Fruit fly (Drosophila melanogaster) S2 (cell line): ENCODE results near the gene mRpL30.

Experiments
- CG8478 ChIP-seq: fragments of >200 bp; optimal IDR thresholded peaks from 2 replicates; lab custom pipeline; 2018
- CTCF ChIP-seq, 2 experiments: fragments of >200 bp; optimal IDR thresholded peaks; 2 replicates each; lab custom pipeline; 2018

mRpL30 gene

DNA sequence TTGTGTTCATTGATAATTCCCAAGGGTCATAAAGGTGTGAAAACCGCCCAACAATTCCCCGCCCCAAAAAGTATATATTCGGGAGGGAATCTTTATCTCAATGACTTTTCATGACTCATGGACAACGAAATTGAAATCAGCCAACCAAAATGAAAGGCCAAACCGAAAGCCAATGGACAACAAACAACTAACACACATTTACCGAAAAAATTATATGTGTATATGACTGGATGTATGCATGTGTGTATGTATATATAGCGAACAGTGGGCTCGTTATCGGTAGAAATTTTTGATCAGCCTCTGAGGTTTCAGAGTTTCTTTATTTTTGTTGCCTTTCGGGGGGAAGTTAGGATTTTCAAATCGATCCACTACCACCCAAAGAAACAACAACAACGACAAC, 28.8 kb upstream of the mRpL30 start:
- TF ChIP-seq CTCF (optimal IDR thresholded peaks at IDR 0.05; lab: Kevin White, UChicago) (no peak), CG8478 (no peak)

DNA sequence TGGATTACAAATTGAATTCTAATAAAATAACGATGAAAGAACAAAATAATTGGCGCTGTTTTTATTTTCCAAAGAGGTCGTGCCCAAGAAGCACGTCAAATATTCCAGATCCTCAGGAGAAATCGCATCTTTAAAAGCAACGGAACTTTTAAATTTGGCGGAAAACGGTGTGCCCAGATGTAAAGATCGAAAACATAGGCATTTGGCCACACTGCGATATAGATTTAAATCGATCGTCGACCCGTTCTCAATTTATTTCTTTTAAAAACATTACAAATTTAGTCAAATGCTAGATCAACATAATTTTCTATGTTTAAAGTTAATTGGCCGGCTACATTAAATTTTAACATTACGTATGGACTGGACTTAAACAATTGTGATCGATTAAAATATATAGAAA, 20.5 kb upstream of the mRpL30 start:
- TF ChIP-seq CG8478: no peak
- TF ChIP-seq CTCF (optimal IDR thresholded peaks at IDR 0.05; lab: Kevin White, UChicago): no peak

DNA sequence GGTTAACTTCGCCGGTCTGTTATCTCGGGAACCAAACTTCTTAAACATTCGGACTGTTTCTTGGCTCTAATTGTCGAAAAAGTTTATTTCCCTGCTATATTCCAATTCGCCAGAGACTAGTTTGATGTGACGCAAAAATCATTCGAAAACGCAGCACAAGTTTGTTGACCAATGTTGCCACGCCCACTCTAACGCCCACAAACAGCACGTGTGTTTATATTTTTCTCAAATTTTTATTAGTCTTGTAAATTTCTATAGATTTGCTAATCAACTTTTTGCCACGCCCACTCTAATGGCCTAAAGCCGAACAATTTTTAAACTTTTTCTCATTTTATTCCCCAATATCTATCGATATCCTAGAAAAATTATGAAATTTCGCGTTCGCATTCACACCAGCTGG, 16.8 kb upstream of the mRpL30 start, which contains the start of gene Alms1b:
TSS of gene Alms1b (minus strand) at position 101 of the 400 bp plus-strand sequence.
- TF ChIP-seq CG8478: no peak
- no peak for TF ChIP-seq CTCF (optimal IDR thresholded peaks at IDR 0.05; lab: Kevin White, UChicago)

DNA sequence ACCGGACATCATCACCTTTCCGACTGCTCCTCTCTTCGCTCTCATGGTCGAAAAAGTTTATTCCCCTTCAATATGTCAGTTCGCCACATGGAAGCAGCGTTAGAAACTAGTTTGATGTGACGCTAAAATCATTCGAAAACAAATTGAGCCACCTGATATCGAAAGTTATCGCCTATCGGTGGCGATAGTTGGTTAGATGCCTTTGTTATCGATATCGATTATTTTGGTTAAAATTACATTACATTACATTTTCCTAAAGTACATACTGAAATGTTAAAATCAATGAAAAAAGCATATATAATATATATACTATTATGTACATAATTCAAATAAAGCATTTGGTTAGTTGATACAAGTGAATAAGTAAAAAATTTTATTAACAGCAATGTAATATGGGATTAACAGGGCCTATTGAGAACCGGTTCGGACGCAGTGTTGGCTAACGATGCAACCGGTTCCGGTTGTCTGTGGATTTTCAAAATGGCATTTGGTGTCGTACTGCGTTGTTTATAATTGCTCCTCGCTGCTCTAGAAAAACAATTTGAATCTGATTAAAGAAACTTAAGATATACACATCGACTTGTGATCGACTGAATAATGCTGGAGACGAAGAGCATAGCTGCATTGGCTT, 11.7 kb upstream of the mRpL30 start, which contains the start of the genes Alms1a and pon:
TSS of gene Alms1a (minus strand) at position 149 of the 631 bp plus-strand sequence.
TSS of gene pon (plus strand) at position 463 of the 631 bp plus-strand sequence.
- TF ChIP-seq CG8478 (no peak), CTCF (optimal IDR thresholded peaks at IDR 0.05; lab: Kevin White, UChicago) (no peak)

DNA sequence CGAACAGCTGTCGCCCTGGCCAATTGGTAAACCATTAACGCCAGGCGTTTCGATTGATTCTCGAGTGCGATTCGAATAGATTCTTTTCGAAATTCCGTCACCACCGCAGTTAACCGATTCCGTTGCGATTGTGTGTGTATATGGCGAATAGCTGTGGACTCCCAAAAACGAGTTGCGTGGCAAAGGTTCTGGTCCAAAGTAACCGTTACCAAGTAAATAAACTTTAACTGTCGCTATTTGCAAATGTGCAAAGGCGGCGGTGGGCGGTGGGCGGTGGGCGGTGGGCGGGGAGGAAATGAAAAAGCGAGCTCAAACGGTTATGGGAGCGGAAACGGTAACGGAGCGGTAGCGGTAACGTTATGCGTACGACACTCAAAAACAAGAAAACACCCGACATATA, 3.8 kb upstream of the mRpL30 start, which contains the start of gene CG3081:
TSS of gene CG3081 (minus strand) at position 101 of the 400 bp plus-strand sequence.
- TF ChIP-seq CTCF (optimal IDR thresholded peaks at IDR 0.05; lab: Kevin White, UChicago): no peak

DNA sequence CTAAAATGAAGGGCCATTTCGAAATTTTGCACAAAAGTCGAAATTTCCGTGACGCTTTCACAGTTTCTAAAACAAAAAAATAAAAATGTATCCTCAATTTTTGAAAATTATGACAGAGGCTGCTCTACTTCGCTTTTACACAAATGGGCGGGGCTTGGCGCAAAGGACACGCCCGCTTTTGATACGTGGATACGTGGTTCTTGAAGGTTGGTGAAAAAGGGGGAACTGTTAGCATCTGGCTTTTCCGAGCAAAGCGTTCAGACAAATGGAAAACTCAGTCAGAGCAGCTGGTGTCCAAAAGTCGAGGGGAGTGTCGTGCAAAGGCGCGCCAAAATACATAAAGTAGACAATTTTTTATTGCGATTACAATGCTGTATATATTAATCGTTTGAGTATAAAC, 2.9 kb upstream of the mRpL30 start, which contains the start of gene CG3062:
TSS of gene CG3062 (minus strand) at position 101 of the 400 bp plus-strand sequence.
- TF ChIP-seq CTCF (optimal IDR thresholded peaks at IDR 0.05; lab: Kevin White, UChicago) (no peak), CG8478 (no peak)

DNA sequence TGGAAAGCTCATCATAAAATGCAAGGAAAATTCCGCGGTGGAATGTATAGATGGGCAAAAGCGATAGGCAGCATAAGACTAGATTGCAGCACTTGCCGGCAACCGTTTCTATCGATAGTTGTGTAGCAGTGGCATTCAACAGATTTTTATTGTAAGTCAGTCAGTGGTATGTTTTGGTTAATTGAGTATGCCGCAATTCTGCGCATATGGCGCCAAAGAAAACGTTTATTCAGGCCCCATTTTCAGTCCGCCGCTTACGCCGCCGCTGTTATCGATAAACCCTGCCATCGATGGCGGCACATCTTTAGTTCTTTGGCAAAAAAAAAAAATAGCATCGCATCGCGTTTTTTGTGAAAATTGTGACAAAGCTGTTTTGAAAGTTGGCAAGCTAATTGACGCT, 2.1 kb downstream of the mRpL30 start, which contains the start of the genes Cbp80 and Torsin:
TSS of gene Cbp80 (plus strand) at position 265 of the 400 bp plus-strand sequence.
TSS of gene Torsin (minus strand) at position 282 of the 400 bp plus-strand sequence.
- TF ChIP-seq CG8478: no peak
- TF ChIP-seq CTCF (optimal IDR thresholded peaks at IDR 0.05; lab: Kevin White, UChicago): no peak

DNA sequence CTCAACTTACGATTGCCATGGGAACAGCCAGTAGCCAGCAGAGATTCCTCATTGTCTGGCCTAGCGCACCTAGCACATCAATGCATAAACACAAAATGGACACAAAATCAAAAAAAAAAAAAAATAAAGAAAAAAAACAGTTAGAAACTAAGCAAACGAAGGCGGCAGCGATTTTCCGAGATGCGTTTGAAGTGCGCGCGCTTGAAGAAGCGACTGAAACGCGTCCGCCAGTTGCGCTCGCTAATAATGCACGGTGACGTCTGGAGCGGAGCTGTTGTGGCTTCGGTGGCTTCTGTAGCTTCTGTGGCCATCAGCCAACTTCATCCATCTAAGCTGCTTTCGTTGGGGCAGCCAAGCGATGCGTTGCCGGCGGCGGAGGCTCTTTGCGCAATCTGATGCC, 6.7 kb downstream of the mRpL30 start, which contains the start of gene CG15473:
TSS of gene CG15473 (minus strand) at position 101 of the 400 bp plus-strand sequence.
- TF ChIP-seq CTCF (optimal IDR thresholded peaks at IDR 0.05; lab: Kevin White, UChicago): no peak
- TF ChIP-seq CG8478: no peak

DNA sequence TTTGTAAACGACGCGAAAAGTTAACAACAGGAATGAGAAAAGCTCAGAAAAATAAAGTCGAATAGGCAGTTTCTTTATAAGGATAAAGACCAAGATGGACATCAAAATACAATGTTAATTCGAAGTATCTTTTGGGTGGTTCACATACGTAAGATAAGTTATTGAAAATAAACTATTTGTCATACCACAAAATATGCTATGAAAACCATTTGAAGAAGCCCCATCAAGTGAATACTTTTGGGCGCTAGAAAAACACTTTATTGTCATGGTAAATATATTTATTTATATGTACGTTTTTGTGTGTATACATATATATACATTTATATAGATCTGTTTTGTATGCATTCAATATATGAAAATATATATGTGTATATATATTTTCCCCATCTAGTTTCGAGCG, 10.2 kb downstream of the mRpL30 start:
- no peak for TF ChIP-seq CTCF (optimal IDR thresholded peaks at IDR 0.05; lab: Kevin White, UChicago)
- no peak for TF ChIP-seq CG8478

DNA sequence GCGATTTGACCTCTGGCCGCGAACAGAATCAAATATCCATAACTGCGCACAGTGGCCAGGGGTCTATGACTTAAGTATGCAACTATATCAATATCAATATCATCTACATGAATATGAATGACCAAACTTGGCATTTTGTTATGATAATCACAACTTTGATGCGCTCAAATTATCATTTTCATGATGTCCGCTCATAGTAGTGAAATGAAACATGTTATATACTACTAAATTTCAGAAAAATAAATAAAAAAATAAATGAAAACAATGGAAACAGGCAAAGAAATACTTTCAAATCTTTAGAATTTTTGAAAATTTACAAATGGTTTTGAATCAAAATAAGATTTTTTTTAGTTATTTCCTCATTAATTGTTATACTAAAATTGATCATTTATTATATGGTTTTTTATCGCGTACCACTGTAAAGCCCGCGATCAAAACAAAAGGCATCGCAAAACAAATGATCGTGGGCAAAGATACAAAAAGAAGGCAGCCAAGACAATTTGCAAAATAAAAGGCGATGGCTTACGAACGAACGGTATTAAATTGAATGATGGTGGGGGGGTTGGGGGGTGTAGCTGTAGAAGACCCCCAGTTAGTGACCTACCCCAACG, 13.1 kb downstream of the mRpL30 start:
- no peak for TF ChIP-seq CTCF (optimal IDR thresholded peaks at IDR 0.05; lab: Kevin White, UChicago)
- TF ChIP-seq CG8478: no peak

DNA sequence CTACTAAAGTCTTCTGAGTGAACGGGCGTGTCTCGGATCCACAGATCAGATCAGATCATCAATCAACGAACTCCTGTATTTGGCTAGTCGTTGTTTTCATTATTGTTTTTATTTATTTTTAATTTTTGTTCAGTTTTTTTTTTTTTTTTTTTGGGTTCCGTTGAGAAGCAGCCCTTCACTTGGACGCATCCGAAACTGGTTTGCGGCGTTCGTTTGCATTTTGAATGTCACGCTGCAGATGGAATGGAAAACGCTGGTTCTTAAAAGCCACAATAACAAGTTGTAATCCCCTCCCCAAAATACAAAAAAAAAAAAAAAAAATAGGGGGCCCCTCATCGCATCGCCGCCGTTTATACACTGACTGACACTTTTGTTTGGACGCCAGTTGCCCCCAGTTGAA, 16.4 kb downstream of the mRpL30 start:
- TF ChIP-seq CG8478 (no peak), CTCF (optimal IDR thresholded peaks at IDR 0.05; lab: Kevin White, UChicago) (no peak)

DNA sequence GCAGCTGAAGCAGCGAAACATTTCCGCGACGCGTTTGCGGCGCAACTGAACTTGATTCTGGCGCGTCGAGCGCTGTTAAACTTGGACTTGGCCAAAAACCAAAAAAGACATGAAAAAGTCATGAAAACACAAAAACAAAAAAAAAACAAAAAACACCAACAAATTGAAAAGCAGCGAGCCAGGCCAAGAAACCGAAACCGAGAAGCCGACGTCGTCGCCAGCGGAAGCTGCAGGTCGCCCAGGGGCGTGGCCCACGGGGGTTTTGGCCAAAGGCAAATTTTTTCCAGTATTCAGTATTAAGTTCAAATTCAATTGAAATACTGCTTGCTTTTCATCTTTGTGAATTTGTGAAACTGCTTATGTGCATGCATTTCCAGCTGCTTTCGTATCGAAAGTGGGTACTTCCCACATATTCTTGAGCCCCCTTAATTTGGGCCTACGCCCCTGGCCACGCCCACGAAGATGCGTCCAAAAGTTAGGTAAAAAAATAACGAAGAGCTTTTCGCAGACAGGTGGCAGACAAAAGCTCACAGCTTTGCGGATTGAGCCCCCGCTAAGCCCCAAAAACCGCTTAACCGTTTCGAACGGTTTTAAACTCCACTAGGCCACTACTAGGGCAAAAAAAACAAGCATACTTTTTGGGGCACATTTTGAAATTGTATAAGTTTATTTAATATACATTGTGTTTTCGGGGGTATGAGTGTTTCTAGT, 19.1 kb downstream of the mRpL30 start, which contains the start of gene CG3009:
TSS of gene CG3009 (minus strand) at position 51 of the 711 bp plus-strand sequence.
- TF ChIP-seq CG8478 (no peak), CTCF (optimal IDR thresholded peaks at IDR 0.05; lab: Kevin White, UChicago) (peak; percentile 36 to 59)

DNA sequence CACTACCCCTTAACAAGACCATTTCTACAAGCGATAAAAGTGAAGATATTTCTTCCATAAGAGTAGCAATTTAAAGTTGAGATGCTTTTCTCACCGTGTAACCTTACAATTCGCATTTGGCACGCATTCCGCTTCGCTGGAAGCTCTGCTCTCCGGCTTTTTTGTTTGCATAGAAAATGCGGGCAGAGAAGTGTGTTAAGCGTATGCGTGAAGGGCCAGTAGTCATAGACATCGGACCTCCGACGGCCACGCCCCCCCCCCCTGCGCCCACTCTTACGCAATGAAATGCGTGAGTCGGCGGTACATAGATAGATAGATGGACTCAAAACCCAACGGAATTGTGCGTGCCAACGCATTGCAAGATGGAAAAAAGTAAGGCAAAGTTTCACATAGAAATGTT, 21.8 kb downstream of the mRpL30 start:
- no peak for TF ChIP-seq CG8478
- TF ChIP-seq CTCF (optimal IDR thresholded peaks at IDR 0.05; lab: Kevin White, UChicago): no peak

DNA sequence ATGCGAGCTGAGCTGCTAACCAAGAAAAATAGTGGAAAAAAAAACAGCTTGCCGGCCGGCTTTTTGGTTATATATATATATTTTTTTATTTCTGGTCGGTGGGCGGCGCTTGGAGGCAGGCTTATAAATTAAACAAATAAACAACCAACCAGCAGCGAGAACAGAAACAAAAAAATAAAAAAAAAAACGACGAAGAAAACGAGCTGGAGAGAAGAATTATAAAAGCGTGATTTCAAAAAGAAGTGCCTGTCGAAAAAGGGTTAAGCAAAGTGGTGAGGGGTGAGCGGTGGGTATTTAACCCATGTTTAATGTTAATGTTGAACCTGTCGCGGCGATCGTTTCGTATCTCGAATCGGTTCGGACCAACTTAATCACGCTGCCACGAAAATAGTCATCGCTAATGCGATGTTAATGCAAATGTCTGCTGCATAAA, 23.5 kb downstream of the mRpL30 start:
- no peak for TF ChIP-seq CG8478
- no peak for TF ChIP-seq CTCF (optimal IDR thresholded peaks at IDR 0.05; lab: Kevin White, UChicago)

DNA sequence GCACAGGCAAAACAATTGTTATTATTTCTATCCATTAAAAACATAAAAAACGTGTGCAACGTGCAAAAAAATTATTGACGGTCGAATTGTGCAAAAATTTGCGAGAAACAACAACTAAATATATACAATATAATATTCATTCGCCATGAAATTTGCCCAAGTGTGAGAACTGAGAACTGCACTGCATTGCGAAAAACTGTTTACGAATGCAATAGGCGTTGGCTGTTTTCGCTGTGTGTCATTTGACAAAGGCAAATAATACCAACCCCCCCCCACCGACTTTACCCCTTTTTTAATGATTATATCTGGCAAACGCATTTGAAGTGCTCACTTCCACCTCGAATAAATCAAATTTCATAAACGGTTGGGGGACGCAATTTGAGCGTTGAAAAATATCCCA, 27.4 kb downstream of the mRpL30 start:
- TF ChIP-seq CTCF (optimal IDR thresholded peaks at IDR 0.05; lab: Kevin White, UChicago) (no peak), CG8478 (no peak)
